Fruit fly (Drosophila melanogaster) whole organism, embryonic: ENCODE results near the gene Nin.
A peak's percentile ranks its signal among the peaks of the same experiment; 100 is the strongest.

Experiments
- Ada2b ChIP-seq: fragments of 200-800 bp; sonication (Bioruptor generic); IDR thresholded peaks from 2 replicates; pipeline ENCODE4 v1.3.6; 2022; ENCODE audit warnings: missing biosample characterization, missing genetic modification characterization
- Bdp1 ChIP-seq: fragments of 200-800 bp; sonication (Bioruptor generic); optimal IDR thresholded peaks from 3 replicates; lab custom pipeline; 2016; ENCODE audit warnings: missing biosample characterization, missing genetic modification characterization
- CG10366 ChIP-seq: fragments of 200-800 bp; sonication (Bioruptor generic); IDR thresholded peaks from 2 replicates; pipeline ENCODE4 v1.3.6; 2022; ENCODE audit warnings: missing biosample characterization, missing genetic modification characterization
- CG10654 ChIP-seq: fragments of 200-800 bp; sonication (Bioruptor generic); optimal IDR thresholded peaks from 2 replicates; lab custom pipeline; 2016; ENCODE audit warnings: missing biosample characterization, missing genetic modification characterization
- CG12236 ChIP-seq: fragments of 200-800 bp; sonication (Bioruptor generic); optimal IDR thresholded peaks from 2 replicates; lab custom pipeline; 2016; ENCODE audit warnings: missing biosample characterization, missing genetic modification characterization
- CG14710 ChIP-seq: fragments of 200-800 bp; sonication (Bioruptor generic); optimal IDR thresholded peaks from 3 replicates; lab custom pipeline; 2019; ENCODE audit warnings: missing biosample characterization, mild to moderate bottlenecking, missing genetic modification characterization, moderate library complexity
- CG15073 ChIP-seq: fragments of 200-800 bp; sonication (Bioruptor generic); optimal IDR thresholded peaks from 2 replicates; lab custom pipeline; 2016; ENCODE audit warnings: missing biosample characterization, missing genetic modification characterization
- CG15514 ChIP-seq: fragments of 200-800 bp; sonication (Bioruptor generic); optimal IDR thresholded peaks from 3 replicates; lab custom pipeline; 2017; ENCODE audit warnings: missing biosample characterization, missing genetic modification characterization, mild to moderate bottlenecking, moderate library complexity, missing genetic modification reagents
- CG17361 ChIP-seq: fragments of 200-800 bp; sonication (Bioruptor generic); IDR thresholded peaks from 3 replicates; pipeline ENCODE4 v1.3.6; 2022; ENCODE audit warnings: missing biosample characterization, missing genetic modification characterization
- CG17385 ChIP-seq: fragments of 200-800 bp; sonication (Bioruptor generic); optimal IDR thresholded peaks from 3 replicates; lab custom pipeline; 2018; ENCODE audit warnings: missing biosample characterization, mild to moderate bottlenecking, missing genetic modification characterization
- CG2120 ChIP-seq: fragments of 200-800 bp; sonication (Bioruptor generic); optimal IDR thresholded peaks from 3 replicates; lab custom pipeline; 2016; ENCODE audit warnings: missing biosample characterization, missing genetic modification characterization
- CG2202 ChIP-seq: fragments of 200-800 bp; sonication (Bioruptor generic); optimal IDR thresholded peaks from 2 replicates; lab custom pipeline; 2018; ENCODE audit warnings: missing biosample characterization, mild to moderate bottlenecking, missing genetic modification characterization
- CG2889 ChIP-seq: fragments of 200-800 bp; sonication (Bioruptor generic); IDR thresholded peaks from 3 replicates; pipeline ENCODE4 v1.3.6; 2022; ENCODE audit warnings: missing biosample characterization, missing genetic modification characterization
- CG31388 ChIP-seq: fragments of 200-800 bp; sonication (Bioruptor generic); optimal IDR thresholded peaks from 2 replicates; lab custom pipeline; 2016; ENCODE audit warnings: missing biosample characterization, missing genetic modification characterization
- CG31441 ChIP-seq: fragments of 200-800 bp; sonication (Bioruptor generic); IDR thresholded peaks from 2 replicates; pipeline ENCODE4 v1.3.6; 2022; ENCODE audit warnings: missing biosample characterization, missing genetic modification characterization
- CG32772 ChIP-seq: fragments of 200-800 bp; sonication (Bioruptor generic); IDR thresholded peaks from 2 replicates; pipeline ENCODE4 v1.3.6; 2022; ENCODE audit warnings: missing biosample characterization, missing genetic modification characterization
- CG34376 ChIP-seq: fragments of 200-800 bp; sonication (Bioruptor generic); optimal IDR thresholded peaks from 2 replicates; lab custom pipeline; 2018; ENCODE audit warnings: missing biosample characterization, mild to moderate bottlenecking, missing genetic modification characterization
- CG3847 ChIP-seq: fragments of 200-800 bp; sonication (Bioruptor generic); IDR thresholded peaks from 2 replicates; pipeline ENCODE4 v1.3.6; 2022; ENCODE audit warnings: missing biosample characterization, missing genetic modification characterization
- CG5953 ChIP-seq: fragments of 200-800 bp; sonication (Bioruptor generic); IDR thresholded peaks from 2 replicates; pipeline ENCODE4 v1.3.6; 2022; ENCODE audit warnings: missing biosample characterization, missing genetic modification characterization
- CG6254 ChIP-seq: fragments of 200-800 bp; sonication (Bioruptor generic); optimal IDR thresholded peaks from 3 replicates; lab custom pipeline; 2017; ENCODE audit warnings: mild to moderate bottlenecking, missing biosample characterization, missing genetic modification reagents, missing genetic modification characterization
- CG7271 ChIP-seq: fragments of 200-800 bp; sonication (Bioruptor generic); optimal IDR thresholded peaks from 2 replicates; lab custom pipeline; 2018; ENCODE audit warnings: missing biosample characterization, mild to moderate bottlenecking, missing genetic modification characterization, moderate library complexity
- CG7357 ChIP-seq: fragments of 200-800 bp; sonication (Bioruptor generic); IDR thresholded peaks from 3 replicates; pipeline ENCODE4 v1.3.6; 2022; ENCODE audit warnings: missing biosample characterization, missing genetic modification characterization
- CG7928 ChIP-seq: fragments of 200-800 bp; sonication (Bioruptor generic); optimal IDR thresholded peaks from 2 replicates; lab custom pipeline; 2017; ENCODE audit warnings: missing biosample characterization, mild to moderate bottlenecking, missing genetic modification characterization
- CG7963 ChIP-seq: fragments of 200-800 bp; sonication (Bioruptor generic); IDR thresholded peaks from 3 replicates; pipeline ENCODE4 v1.3.6; 2022; ENCODE audit warnings: missing biosample characterization, missing genetic modification characterization; ENCODE audit not compliant: partially characterized antibody
- CG9876 ChIP-seq: fragments of 200-800 bp; sonication (Bioruptor generic); optimal IDR thresholded peaks from 2 replicates; lab custom pipeline; 2016; ENCODE audit warnings: missing biosample characterization, missing genetic modification characterization
- Doc2 ChIP-seq: fragments of 200-800 bp; sonication (Bioruptor generic); IDR thresholded peaks from 2 replicates; pipeline ENCODE4 v1.3.6; 2022; ENCODE audit warnings: missing biosample characterization, missing genetic modification characterization
- Ets97D ChIP-seq: fragments of 200-800 bp; sonication (Bioruptor generic); optimal IDR thresholded peaks from 3 replicates; lab custom pipeline; 2016; ENCODE audit warnings: missing biosample characterization, missing genetic modification characterization
- HLH3B ChIP-seq: fragments of 200-800 bp; sonication (Bioruptor generic); IDR thresholded peaks from 2 replicates; pipeline ENCODE4 v1.3.6; 2022; ENCODE audit warnings: missing biosample characterization, missing genetic modification characterization
- Hr51 ChIP-seq, 2 experiments: fragments of 200-800 bp; sonication (Bioruptor generic); optimal IDR thresholded peaks; 2 replicates in 1 of 2; 3 replicates in 1 of 2; lab custom pipeline; 2016 to 2018; ENCODE audit warnings: missing biosample characterization in 2 of 2, missing genetic modification characterization in 2 of 2, mild to moderate bottlenecking in 1 of 2, moderate library complexity in 1 of 2
- Nf-YA ChIP-seq: fragments of 200-800 bp; sonication (Bioruptor generic); IDR thresholded peaks from 2 replicates; pipeline ENCODE4 v1.3.6; 2022; ENCODE audit warnings: missing biosample characterization, missing genetic modification characterization
- Poxn ChIP-seq: fragments of 200-800 bp; sonication (Bioruptor generic); IDR thresholded peaks from 2 replicates; pipeline ENCODE4 v1.3.6; 2022; ENCODE audit warnings: missing biosample characterization, missing genetic modification characterization
- Rx ChIP-seq: fragments of 200-800 bp; sonication (Bioruptor generic); IDR thresholded peaks from 2 replicates; pipeline ENCODE4 v1.3.6; 2022; ENCODE audit warnings: missing biosample characterization, missing genetic modification characterization
- Scr ChIP-seq: fragments of 200-800 bp; sonication (Bioruptor generic); IDR thresholded peaks from 2 replicates; pipeline ENCODE4 v1.3.6; 2022; ENCODE audit warnings: missing biosample characterization, missing genetic modification characterization; ENCODE audit not compliant: partially characterized antibody
- Sox102F ChIP-seq: fragments of 200-800 bp; sonication (Bioruptor generic); optimal IDR thresholded peaks from 2 replicates; lab custom pipeline; 2018; ENCODE audit warnings: missing biosample characterization, mild to moderate bottlenecking, missing genetic modification characterization, moderate library complexity
- TFAM ChIP-seq: fragments of 200-800 bp; sonication (Bioruptor generic); optimal IDR thresholded peaks from 2 replicates; lab custom pipeline; 2017; ENCODE audit warnings: missing biosample characterization, missing genetic modification characterization, inconsistent platforms
- ab ChIP-seq: fragments of 200-800 bp; sonication (Bioruptor generic); optimal IDR thresholded peaks from 2 replicates; lab custom pipeline; 2016; ENCODE audit warnings: missing biosample characterization, missing genetic modification characterization
- amos ChIP-seq: fragments of 200-800 bp; sonication (Bioruptor generic); IDR thresholded peaks from 2 replicates; pipeline ENCODE4 v1.3.6; 2022; ENCODE audit warnings: missing biosample characterization, missing genetic modification characterization; ENCODE audit not compliant: partially characterized antibody
- bcd ChIP-seq: fragments of 200-800 bp; sonication (Bioruptor generic); optimal IDR thresholded peaks from 2 replicates; lab custom pipeline; 2017; ENCODE audit warnings: missing biosample characterization, mild to moderate bottlenecking, missing genetic modification characterization
- ci ChIP-seq: fragments of 200-800 bp; sonication (Bioruptor generic); IDR thresholded peaks from 3 replicates; pipeline ENCODE4 v1.3.6; 2022; ENCODE audit warnings: missing biosample characterization, missing genetic modification characterization
- dmrt11E ChIP-seq: fragments of 200-800 bp; sonication (Bioruptor generic); optimal IDR thresholded peaks from 3 replicates; lab custom pipeline; 2018; ENCODE audit warnings: missing biosample characterization, mild to moderate bottlenecking, missing genetic modification characterization, moderate library complexity
- h ChIP-seq: fragments of >200 bp; optimal IDR thresholded peaks from 2 replicates; lab custom pipeline; 2017
- kah ChIP-seq: fragments of 200-800 bp; sonication (Bioruptor generic); optimal IDR thresholded peaks from 2 replicates; lab custom pipeline; 2018; ENCODE audit warnings: missing biosample characterization, mild to moderate bottlenecking, missing genetic modification characterization
- mirr ChIP-seq: fragments of 200-800 bp; sonication (Bioruptor generic); optimal IDR thresholded peaks from 3 replicates; lab custom pipeline; 2018; ENCODE audit warnings: missing biosample characterization, mild to moderate bottlenecking, missing genetic modification characterization
- pfk ChIP-seq: fragments of 200-800 bp; sonication (Bioruptor generic); optimal IDR thresholded peaks from 2 replicates; lab custom pipeline; 2018; ENCODE audit warnings: missing biosample characterization, mild to moderate bottlenecking, missing genetic modification characterization, moderate library complexity
- pum ChIP-seq: fragments of 200-800 bp; sonication (Bioruptor generic); optimal IDR thresholded peaks from 2 replicates; lab custom pipeline; 2016; ENCODE audit warnings: missing biosample characterization, missing genetic modification characterization
- schlank ChIP-seq: fragments of 200-800 bp; sonication (Bioruptor generic); optimal IDR thresholded peaks from 2 replicates; lab custom pipeline; 2018; ENCODE audit warnings: missing biosample characterization, mild to moderate bottlenecking, missing genetic modification characterization
- slbo ChIP-seq: fragments of 200-800 bp; sonication (Bioruptor generic); IDR thresholded peaks from 2 replicates; pipeline ENCODE4 v1.3.6; 2022; ENCODE audit warnings: missing biosample characterization, missing genetic modification characterization
- slp2 ChIP-seq: fragments of 200-800 bp; sonication (Bioruptor generic); optimal IDR thresholded peaks from 2 replicates; lab custom pipeline; 2016; ENCODE audit warnings: missing biosample characterization, missing genetic modification characterization
- stc ChIP-seq: fragments of 200-800 bp; sonication (Bioruptor generic); IDR thresholded peaks from 2 replicates; pipeline ENCODE4 v1.3.6; 2022; ENCODE audit warnings: missing biosample characterization, missing genetic modification characterization
- tna ChIP-seq: fragments of 200-800 bp; sonication (Bioruptor generic); IDR thresholded peaks from 2 replicates; pipeline ENCODE4 v1.3.6; 2022; ENCODE audit warnings: missing biosample characterization, missing genetic modification characterization; ENCODE audit not compliant: partially characterized antibody
- vnd ChIP-seq: fragments of 200-800 bp; sonication (Bioruptor generic); IDR thresholded peaks from 3 replicates; pipeline ENCODE4 v1.3.6; 2022; ENCODE audit warnings: missing biosample characterization, missing genetic modification characterization; ENCODE audit not compliant: partially characterized antibody
- wdn ChIP-seq: fragments of 200-800 bp; sonication (Bioruptor generic); IDR thresholded peaks from 2 replicates; pipeline ENCODE4 v1.3.6; 2022; ENCODE audit warnings: missing biosample characterization, missing genetic modification characterization

Gene Nin

dm6 chr2L:5296672-5297288, 18.4 kb upstream of the Nin start (continued):
- TF ChIP-seq Poxn (GFP tag; lab: Robert Waterston, UW) (no peak), CG34376 (GFP tag; lab: Kevin White, UChicago) (no peak), HLH3B (GFP tag; lab: Robert Waterston, UW) (no peak), CG7928 (GFP tag; lab: Kevin White, UChicago) (no peak), schlank (tag; lab: Kevin White, UChicago) (no peak), Ada2b (GFP tag; lab: Robert Waterston, UW) (no peak), CG10366 (GFP tag; lab: Robert Waterston, UW) (no peak), vnd (GFP tag; lab: Robert Waterston, UW) (no peak), pum (GFP tag; lab: Kevin White, UChicago) (no peak), CG31441 (GFP tag; lab: Robert Waterston, UW) (peak; percentile 55; the same call in 1 of the 2 replicates), slbo (no peak), CG32772 (no peak), CG2889 (GFP tag; lab: Robert Waterston, UW) (no peak), CG5953 (no peak), CG14710 (peak; percentile 61), CG3847 (GFP tag; lab: Robert Waterston, UW) (no peak), CG15073 (GFP tag; lab: Kevin White, UChicago) (no peak), CG17385 (GFP tag; lab: Kevin White, UChicago) (no peak), ci (GFP tag; lab: Robert Waterston, UW) (no peak), CG9876 (GFP tag; lab: Kevin White, UChicago) (no peak), wdn (GFP tag; lab: Robert Waterston, UW) (no peak), mirr (GFP tag; lab: Kevin White, UChicago) (no peak), tna (no peak), CG7271 (no peak), Nf-YA (GFP tag; lab: Robert Waterston, UW) (no peak), CG7963 (GFP tag; lab: Robert Waterston, UW) (no peak), CG15514 (GFP tag; lab: Kevin White, UChicago) (no peak), stc (GFP tag; lab: Robert Waterston, UW) (no peak), CG10654 (no peak), amos (GFP tag; lab: Robert Waterston, UW) (no peak), Hr51 (GFP tag; optimal IDR thresholded peaks at IDR 0.05; lab: Kevin White, UChicago) (no peak), kah (GFP tag; lab: Kevin White, UChicago) (no peak), Doc2 (no peak), CG12236 (GFP tag; lab: Kevin White, UChicago) (no peak), slp2 (GFP tag; lab: Kevin White, UChicago) (no peak), Sox102F (no peak), ab (GFP tag; lab: Kevin White, UChicago) (no peak), CG2202 (tag; lab: Kevin White, UChicago) (peak; percentile 42), TFAM (GFP tag; lab: Kevin White, UChicago) (no peak), CG7357 (GFP tag; lab: Robert Waterston, UW) (no peak), Ets97D (no peak), Scr (no peak), Bdp1 (no peak), CG6254 (GFP tag; lab: Kevin White, UChicago) (peak; percentile 18), CG17361 (GFP tag; lab: Robert Waterston, UW) (peak; percentile 66), h (lab: Kevin White, UChicago) (no peak), CG31388 (no peak), bcd (GFP tag; lab: Kevin White, UChicago) (no peak), Rx (GFP tag; lab: Robert Waterston, UW) (no peak), pfk (no peak), dmrt11E (tag; lab: Kevin White, UChicago) (peak; percentile 14), CG2120 (GFP tag; lab: Kevin White, UChicago) (no peak)
